Worm (Caenorhabditis elegans): ENCODE data around the gene sre-13.

- TF ChIP-seq elt-3 (tag; optimal IDR thresholded peaks at IDR 0.05), result no peak
- TF ChIP-seq sox-4 (tag; optimal IDR thresholded peaks at IDR 0.05), result no peak
- TF ChIP-seq ces-1 (GFP tag; optimal IDR thresholded peaks at IDR 0.05), result no peak
- no peak for TF ChIP-seq sptf-1 (tag; optimal IDR thresholded peaks at IDR 0.05)
- TF ChIP-seq nhr-84 (tag; optimal IDR thresholded peaks at IDR 0.05), result no peak
- TF ChIP-seq zag-1 (tag; optimal IDR thresholded peaks at IDR 0.05), result no peak
These were observed 26.0 kb downstream of the sre-13 start for ce11 chrII:14610492-14611142.

Measured in whole organism, L1 larva.